Worm (Caenorhabditis elegans): ENCODE measurements around the gene spe-51.

The spe-51 gene

DNA sequence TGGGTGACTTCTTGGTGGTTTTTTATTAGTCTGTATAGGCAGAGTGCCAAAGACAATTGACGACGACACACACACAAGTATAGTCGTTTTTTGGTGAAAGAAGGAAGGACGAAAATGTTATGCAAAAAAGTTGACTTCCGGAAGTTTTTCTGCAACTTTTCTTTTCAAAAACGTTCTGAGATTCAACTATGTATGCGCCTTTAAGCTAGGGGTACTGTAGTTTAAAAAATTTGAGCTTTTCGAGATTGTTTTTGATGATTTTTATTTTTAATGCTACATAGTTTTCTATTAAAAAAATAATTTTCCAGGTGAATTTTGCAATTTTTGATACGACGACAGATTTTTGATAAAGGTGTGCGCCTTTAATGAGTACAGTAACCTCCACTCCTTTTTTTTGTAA is 24.7 kb upstream of the spe-51 start:
- no peak for TF ChIP-seq madf-5 (GFP tag; IDR thresholded peaks at IDR 0.05)

ce11 chrIV:4669242-4669641 is 23.3 kb upstream of the spe-51 start, which contains the start of gene F29B9.12:
Gene F29B9.12 (plus strand): TSS chrIV:4669542.
- TF ChIP-seq rbr-2 (tag; optimal IDR thresholded peaks at IDR 0.05) (no peak), egl-43 (GFP tag; IDR thresholded peaks at IDR 0.05) (no peak), unc-130 (GFP tag; optimal IDR thresholded peaks at IDR 0.05) (no peak), ceh-82 (tag; optimal IDR thresholded peaks at IDR 0.05) (no peak), T20F7.1 (GFP tag; optimal IDR thresholded peaks at IDR 0.05) (no peak), php-3 (GFP tag; IDR thresholded peaks at IDR 0.05) (no peak), duxl-1 (tag; optimal IDR thresholded peaks at IDR 0.05; ENCODE audit: poor library complexity) (no peak)

- TF ChIP-seq pha-4 (GFP tag; IDR thresholded peaks at IDR 0.05) (no peak), pha-4 (tag; optimal IDR thresholded peaks at IDR 0.05) (no peak), set-16 (GFP tag; IDR thresholded peaks at IDR 0.05) (no peak), mxl-3 (GFP tag; optimal IDR thresholded peaks at IDR 0.05) (no peak), lin-13 (GFP tag; optimal IDR thresholded peaks at IDR 0.05) (no peak), ceh-32 (tag; optimal IDR thresholded peaks at IDR 0.05; ENCODE audit: poor library complexity) (no peak), lin-38 (GFP tag; IDR thresholded peaks at IDR 0.05) (no peak), mdl-1 (tag; optimal IDR thresholded peaks at IDR 0.05) (no peak), mep-1 (tag; optimal IDR thresholded peaks at IDR 0.05) (no peak), spr-1 (tag; optimal IDR thresholded peaks at IDR 0.05) (no peak), lin-1 (GFP tag; IDR thresholded peaks at IDR 0.05) (no peak), Y75B8A.6 (GFP tag; IDR thresholded peaks at IDR 0.05) (no peak)
These were observed 19.2 kb upstream of the spe-51 start for ce11 chrIV:4673332-4673731.

ce11 chrIV:4674322-4674721 is 18.2 kb upstream of the spe-51 start:
- TF ChIP-seq attf-4 (tag; optimal IDR thresholded peaks at IDR 0.05), result no peak
- TF ChIP-seq dmd-8 (GFP tag; IDR thresholded peaks at IDR 0.05), result no peak
- no peak for TF ChIP-seq ZK546.5 (tag; optimal IDR thresholded peaks at IDR 0.05)
- TF ChIP-seq egl-27 (tag; optimal IDR thresholded peaks at IDR 0.05), result no peak
- no peak for TF ChIP-seq lin-1 (GFP tag; IDR thresholded peaks at IDR 0.05)
- no peak for TF ChIP-seq dve-1 (tag; optimal IDR thresholded peaks at IDR 0.05; ENCODE audit: insufficient read depth)
- TF ChIP-seq F44E2.7 (GFP tag; IDR thresholded peaks at IDR 0.05), result no peak
- TF ChIP-seq zip-11 (GFP tag; IDR thresholded peaks at IDR 0.05), result no peak
- TF ChIP-seq nhr-28 (tag; optimal IDR thresholded peaks at IDR 0.05), result no peak
- no peak for TF ChIP-seq F26F4.8 (GFP tag; conservative IDR thresholded peaks at IDR 0.05)

- TF ChIP-seq unc-62 (GFP tag; optimal IDR thresholded peaks at IDR 0.05 in 1 of 2) (no peak), unc-62 (tag; optimal IDR thresholded peaks at IDR 0.05) (no peak), Y5F2A.4 (GFP tag; optimal IDR thresholded peaks at IDR 0.05) (no peak), ceh-44 (GFP tag; IDR thresholded peaks at IDR 0.05) (no peak), lin-15B (tag; optimal IDR thresholded peaks at IDR 0.05) (no peak), zfp-2 (tag; optimal IDR thresholded peaks at IDR 0.05) (no peak), mdt-29 (GFP tag; IDR thresholded peaks at IDR 0.05) (no peak), vab-7 (GFP tag; IDR thresholded peaks at IDR 0.05) (no peak)
These were observed 13.8 kb upstream of the spe-51 start, which contains the start of gene kin-36 for ce11 chrIV:4678718-4679117. Gene kin-36 (plus strand): TSS chrIV:4679018.
